Worm (Caenorhabditis elegans) whole organism, late embryonic: ENCODE data around the gene F01E11.20.

Source experiments
- fkh-10 ChIP-seq: fragments of 150-350 bp; optimal IDR thresholded peaks from 2 replicates; lab custom pipeline; 2014; ENCODE audit warnings: missing biosample characterization, missing genetic modification reagents, missing genetic modification characterization
- hlh-8 ChIP-seq: sonication (generic microtip); optimal IDR thresholded peaks from 2 replicates; lab custom pipeline; 2016; ENCODE audit warnings: missing genotype, missing genetic modification characterization, missing compliant biosample characterization
- pha-2 ChIP-seq: sonication (generic microtip); optimal IDR thresholded peaks from 2 replicates; lab custom pipeline; 2017; ENCODE audit warnings: mild to moderate bottlenecking, missing genetic modification characterization, missing compliant biosample characterization
- pha-4 ChIP-seq: fragments of 150-350 bp; optimal IDR thresholded peaks from 2 replicates; lab custom pipeline; 2018; ENCODE audit warnings: missing biosample characterization, missing genetic modification reagents, missing genetic modification characterization
- unc-86 ChIP-seq: sonication (generic microtip); optimal IDR thresholded peaks from 2 replicates; lab custom pipeline; 2016; ENCODE audit warnings: missing genetic modification characterization, missing compliant biosample characterization

- no peak for TF ChIP-seq pha-4 (tag; lab: Kevin White, UChicago)
- no peak for TF ChIP-seq hlh-8 (tag; lab: Kevin White, UChicago)
- TF ChIP-seq pha-2 (tag; lab: Kevin White, UChicago) = no peak
- TF ChIP-seq unc-86 (tag; lab: Kevin White, UChicago) = no peak
- no peak for TF ChIP-seq fkh-10 (GFP tag; lab: Kevin White, UChicago)
Observed at ce11 chrX:6968553-6968952, 27.8 kb downstream of the F01E11.20 start.
